Fruit fly (Drosophila melanogaster) whole organism, adult: Measurements from ENCODE around the gene Gli.

Source experiments
- CG11617 ChIP-seq: fragments of 200-800 bp; sonication (Bioruptor generic); optimal IDR thresholded peaks from 2 replicates; lab custom pipeline; 2017; ENCODE audit warnings: mild to moderate bottlenecking, missing biosample characterization, missing genetic modification reagents, missing genetic modification characterization
- CG12768 ChIP-seq: fragments of 200-800 bp; sonication (Bioruptor generic); optimal IDR thresholded peaks from 2 replicates; lab custom pipeline; 2017; ENCODE audit warnings: missing biosample characterization, missing genetic modification characterization, mild to moderate bottlenecking, moderate library complexity, missing genetic modification reagents
- CG14711 ChIP-seq: fragments of 200-800 bp; sonication (Bioruptor generic); optimal IDR thresholded peaks from 2 replicates; lab custom pipeline; 2018; ENCODE audit warnings: missing biosample characterization, mild to moderate bottlenecking, missing genetic modification characterization, moderate library complexity
- CG1620 ChIP-seq: fragments of 200-800 bp; sonication (Bioruptor generic); optimal IDR thresholded peaks from 2 replicates; lab custom pipeline; 2016; ENCODE audit warnings: missing biosample characterization, missing genetic modification characterization
- CG33017 ChIP-seq: fragments of 200-800 bp; sonication (Bioruptor generic); optimal IDR thresholded peaks from 2 replicates; lab custom pipeline; 2018; ENCODE audit warnings: missing biosample characterization, mild to moderate bottlenecking, missing genetic modification characterization, moderate library complexity
- CG5204 ChIP-seq: fragments of 200-800 bp; sonication (Bioruptor generic); optimal IDR thresholded peaks from 2 replicates; lab custom pipeline; 2016; ENCODE audit warnings: missing biosample characterization, missing genetic modification characterization
- CG7045 ChIP-seq: fragments of 200-800 bp; sonication (Bioruptor generic); optimal IDR thresholded peaks from 2 replicates; lab custom pipeline; 2017; ENCODE audit warnings: missing biosample characterization, mild to moderate bottlenecking, missing genetic modification characterization
- CG7101 ChIP-seq: fragments of 200-800 bp; sonication (Bioruptor generic); optimal IDR thresholded peaks from 2 replicates; lab custom pipeline; 2018; ENCODE audit warnings: missing biosample characterization, mild to moderate bottlenecking, missing genetic modification characterization, moderate library complexity
- Clk ChIP-seq: fragments of 200-800 bp; sonication (Bioruptor generic); optimal IDR thresholded peaks from 2 replicates; lab custom pipeline; 2017; ENCODE audit warnings: missing biosample characterization, missing genetic modification characterization
- Crg-1 ChIP-seq: fragments of 200-800 bp; sonication (Bioruptor generic); optimal IDR thresholded peaks from 2 replicates; lab custom pipeline; 2016; ENCODE audit warnings: missing biosample characterization, missing genetic modification characterization
- Hr96 ChIP-seq: fragments of 200-800 bp; sonication (Bioruptor generic); optimal IDR thresholded peaks from 2 replicates; lab custom pipeline; 2016; ENCODE audit warnings: missing biosample characterization, missing genetic modification characterization
- Mnt ChIP-seq: fragments of 200-800 bp; sonication (Bioruptor generic); optimal IDR thresholded peaks from 2 replicates; lab custom pipeline; 2016; ENCODE audit warnings: missing biosample characterization, mild to moderate bottlenecking, missing genetic modification characterization
- bab1 ChIP-seq: fragments of 200-800 bp; sonication (Bioruptor generic); optimal IDR thresholded peaks from 3 replicates; lab custom pipeline; 2019; ENCODE audit warnings: missing biosample characterization, mild to moderate bottlenecking, missing genetic modification characterization, moderate library complexity
- cic ChIP-seq: fragments of 200-800 bp; sonication (Bioruptor generic); optimal IDR thresholded peaks from 2 replicates; lab custom pipeline; 2017; ENCODE audit warnings: missing biosample characterization, mild to moderate bottlenecking, missing genetic modification characterization, moderate library complexity
- cnc ChIP-seq, 2 experiments: fragments of >200 bp; optimal IDR thresholded peaks; 2 replicates each; lab custom pipeline; 2017
- kay ChIP-seq: fragments of 200-800 bp; sonication (Bioruptor generic); peaks from one replicate; lab custom pipeline; 2016; ENCODE audit warnings: missing biosample characterization, missing genetic modification characterization, borderline replicate concordance
- ovo ChIP-seq: fragments of 200-800 bp; sonication (Bioruptor generic); optimal IDR thresholded peaks from 2 replicates; lab custom pipeline; 2016; ENCODE audit warnings: missing biosample characterization, missing genetic modification characterization
- pad ChIP-seq: fragments of 200-800 bp; sonication (Bioruptor generic); optimal IDR thresholded peaks from 3 replicates; lab custom pipeline; 2017; ENCODE audit warnings: missing biosample characterization, missing genetic modification characterization, mild to moderate bottlenecking, moderate library complexity, missing genetic modification reagents
- tj ChIP-seq: fragments of 200-800 bp; sonication (Bioruptor generic); optimal IDR thresholded peaks from 3 replicates; lab custom pipeline; 2017; ENCODE audit warnings: missing biosample characterization, mild to moderate bottlenecking, missing genetic modification characterization, moderate library complexity
- toe ChIP-seq: fragments of 200-800 bp; sonication (Bioruptor generic); optimal IDR thresholded peaks from 2 replicates; lab custom pipeline; 2016; ENCODE audit warnings: missing biosample characterization, missing genetic modification characterization

Gli gene

DNA sequence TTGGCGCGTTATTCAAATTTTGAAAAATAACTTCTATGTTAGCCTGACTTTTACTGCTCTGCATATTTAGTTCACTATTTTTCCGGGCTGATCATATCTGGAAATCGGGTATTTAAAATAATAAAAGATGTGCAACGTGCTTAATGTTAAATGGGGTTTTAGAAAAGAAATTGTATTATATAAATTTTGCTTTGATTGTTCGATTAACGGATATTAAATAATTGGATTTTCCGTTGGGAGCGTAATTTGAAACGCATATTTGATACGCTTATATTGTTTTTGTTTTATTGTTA lies 14.4 kb downstream of the Gli start:
- TF ChIP-seq Crg-1 (GFP tag; lab: Kevin White, UChicago) (no peak), cic (GFP tag; lab: Kevin White, UChicago) (no peak), CG12768 (no peak), cnc (optimal IDR thresholded peaks at IDR 0.05; lab: Kevin White, UChicago) (no peak), CG7045 (GFP tag; lab: Kevin White, UChicago) (no peak), tj (GFP tag; lab: Kevin White, UChicago) (no peak), toe (GFP tag; lab: Kevin White, UChicago) (no peak), CG1620 (no peak), CG33017 (no peak), ovo (GFP tag; lab: Kevin White, UChicago) (no peak), CG7101 (tag; lab: Kevin White, UChicago) (no peak), Mnt (GFP tag; lab: Kevin White, UChicago) (no peak), pad (GFP tag; lab: Kevin White, UChicago) (no peak), Clk (GFP tag; lab: Kevin White, UChicago) (no peak), CG11617 (no peak), CG14711 (tag; lab: Kevin White, UChicago) (no peak), CG5204 (GFP tag; lab: Kevin White, UChicago) (no peak), bab1 (GFP tag; lab: Kevin White, UChicago) (no peak), kay (GFP tag; lab: Kevin White, UChicago) (no peak)

DNA sequence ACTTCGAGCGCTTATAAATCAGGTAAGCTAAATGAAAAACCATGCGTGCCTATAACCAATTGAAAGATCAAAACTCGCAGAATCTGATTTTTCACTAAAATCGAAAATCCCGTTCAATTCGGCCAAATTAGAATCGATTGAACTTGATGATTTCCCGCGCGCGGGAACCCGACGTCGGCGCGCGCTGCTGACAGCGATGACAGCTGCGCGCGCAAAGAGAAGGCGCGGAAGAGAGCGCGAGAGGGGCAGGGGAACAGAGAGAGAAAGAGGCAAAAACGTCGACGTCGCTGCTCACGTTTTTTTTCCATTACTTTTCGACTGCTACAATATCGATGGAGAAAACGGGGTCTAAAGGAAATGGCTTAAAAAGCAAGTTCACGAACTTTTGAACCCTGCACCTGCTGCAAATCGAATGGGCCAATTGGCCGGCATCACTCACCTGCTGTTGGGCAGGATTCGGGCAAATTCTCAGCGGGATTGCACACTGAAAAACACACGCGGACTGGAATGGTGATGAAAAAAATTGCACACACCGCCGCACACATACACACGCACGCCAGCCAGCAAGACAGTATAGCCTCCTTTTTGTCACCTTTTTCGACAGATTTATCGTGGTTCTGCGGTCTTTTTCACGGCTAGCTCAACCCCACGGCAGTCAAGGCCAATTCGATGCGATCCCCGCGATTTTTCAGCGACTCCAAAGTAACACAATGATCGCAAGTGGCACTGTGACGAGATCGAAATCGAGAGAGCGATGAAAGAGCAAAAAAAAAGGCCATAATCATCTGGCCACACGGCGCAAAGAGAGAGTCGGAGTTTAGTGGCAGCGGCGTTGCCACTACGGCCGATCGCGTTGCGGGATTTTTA lies 14.9 kb downstream of the Gli start, which contains the start of gene CycE:
Gene CycE (minus strand): TSS at position 757 of the 867 bp plus-strand sequence.
- TF ChIP-seq CG7101 (tag; lab: Kevin White, UChicago) (no peak), pad (GFP tag; lab: Kevin White, UChicago) (no peak), CG11617 (no peak), CG12768 (peak; percentile 5), kay (GFP tag; lab: Kevin White, UChicago) (no peak), bab1 (GFP tag; lab: Kevin White, UChicago) (peak; percentile 0), Mnt (GFP tag; lab: Kevin White, UChicago) (no peak), CG14711 (tag; lab: Kevin White, UChicago) (no peak), Clk (GFP tag; lab: Kevin White, UChicago) (no peak), cnc (optimal IDR thresholded peaks at IDR 0.05; lab: Kevin White, UChicago) (no peak), Hr96 (GFP tag; lab: Kevin White, UChicago) (no peak), ovo (GFP tag; lab: Kevin White, UChicago) (no peak), CG7045 (GFP tag; lab: Kevin White, UChicago) (no peak), CG1620 (no peak)

DNA sequence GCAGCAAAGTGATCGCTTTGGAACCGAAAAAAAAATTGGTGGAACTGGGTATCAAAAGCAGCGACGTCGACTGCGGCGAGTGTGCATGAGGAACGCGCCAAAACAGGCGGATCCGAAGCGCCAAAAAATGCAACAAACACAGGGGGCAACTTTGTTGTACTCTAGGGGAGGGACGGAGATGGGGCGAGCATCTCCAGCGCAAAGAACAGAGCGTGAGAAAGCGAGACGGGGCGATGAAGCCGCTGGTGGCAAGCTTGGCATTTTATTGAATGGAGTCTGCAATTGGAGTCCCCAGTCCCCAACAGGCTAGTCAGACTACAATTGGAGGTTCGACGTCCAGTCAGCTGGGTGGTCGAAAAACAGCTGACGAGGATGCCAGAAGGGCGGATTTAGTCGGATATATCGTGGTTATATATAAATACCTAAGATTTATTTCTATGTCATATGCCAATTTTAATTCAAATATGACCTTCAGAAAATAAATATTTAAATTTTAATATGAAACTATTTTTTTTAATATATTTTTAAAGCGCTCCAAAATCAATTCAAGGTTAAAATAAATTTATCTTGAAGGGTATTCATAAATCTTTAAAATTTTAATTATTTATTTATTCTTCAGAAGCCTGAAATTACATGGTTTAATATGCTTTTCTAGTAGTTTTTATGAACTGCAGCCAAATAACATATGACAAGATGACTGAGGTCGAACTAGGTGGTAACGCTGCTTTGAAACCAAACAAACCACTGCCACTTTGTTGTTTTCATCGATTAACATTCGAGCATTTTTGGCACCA lies 15.8 kb downstream of the Gli start:
- TF ChIP-seq ovo (GFP tag; lab: Kevin White, UChicago) (peak; percentile 21), CG7045 (GFP tag; lab: Kevin White, UChicago) (peak; percentile 87), Mnt (GFP tag; lab: Kevin White, UChicago) (peak; percentile 9), CG5204 (GFP tag; lab: Kevin White, UChicago) (peak; percentile 42), CG1620 (no peak), cic (GFP tag; lab: Kevin White, UChicago) (no peak), Hr96 (GFP tag; lab: Kevin White, UChicago) (peak; percentile 15), CG11617 (peak; percentile 89), CG12768 (peak; percentile 68), cnc (optimal IDR thresholded peaks at IDR 0.05; lab: Kevin White, UChicago) (no peak), CG33017 (peak; percentile 73), toe (GFP tag; lab: Kevin White, UChicago) (peak; percentile 36), Crg-1 (GFP tag; lab: Kevin White, UChicago) (peak; percentile 50), CG14711 (tag; lab: Kevin White, UChicago) (peak; percentile 81), pad (GFP tag; lab: Kevin White, UChicago) (peak; percentile 52), CG7101 (tag; lab: Kevin White, UChicago) (peak; percentile 88), kay (GFP tag; lab: Kevin White, UChicago) (peak; percentile 12), bab1 (GFP tag; lab: Kevin White, UChicago) (peak; percentile 86), Clk (GFP tag; lab: Kevin White, UChicago) (peak; percentile 19), tj (GFP tag; lab: Kevin White, UChicago) (peak; percentile 54)

DNA sequence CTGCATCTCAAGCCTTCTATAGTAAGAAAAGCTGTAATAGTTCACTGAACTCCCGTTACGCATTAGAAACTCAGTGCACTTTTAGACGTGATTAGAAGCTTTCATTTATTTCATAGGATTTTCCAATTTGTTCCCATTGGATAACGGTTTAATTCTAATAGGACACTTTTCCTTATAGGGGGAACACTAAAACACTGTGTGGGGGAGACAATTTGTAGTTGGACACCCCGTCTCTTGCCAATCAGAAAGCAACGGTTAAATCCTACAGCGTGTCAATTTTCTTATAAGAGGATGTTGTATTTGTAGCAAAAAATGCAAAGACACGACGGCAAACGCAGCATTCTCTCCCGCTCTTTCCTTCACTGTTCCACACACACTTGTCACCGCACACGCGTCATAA lies 16.6 kb downstream of the Gli start:
- TF ChIP-seq cnc (optimal IDR thresholded peaks at IDR 0.05; lab: Kevin White, UChicago), result no peak
- TF ChIP-seq ovo (GFP tag; lab: Kevin White, UChicago), result no peak
- no peak for TF ChIP-seq CG5204 (GFP tag; lab: Kevin White, UChicago)
- no peak for TF ChIP-seq kay (GFP tag; lab: Kevin White, UChicago)
- TF ChIP-seq CG7101 (tag; lab: Kevin White, UChicago), result no peak
- no peak for TF ChIP-seq tj (GFP tag; lab: Kevin White, UChicago)
- TF ChIP-seq CG33017, result no peak
- no peak for TF ChIP-seq bab1 (GFP tag; lab: Kevin White, UChicago)
- TF ChIP-seq Hr96 (GFP tag; lab: Kevin White, UChicago), result no peak
- TF ChIP-seq CG11617, result no peak
- TF ChIP-seq Crg-1 (GFP tag; lab: Kevin White, UChicago), result no peak
- no peak for TF ChIP-seq Mnt (GFP tag; lab: Kevin White, UChicago)
- TF ChIP-seq pad (GFP tag; lab: Kevin White, UChicago), result no peak
- TF ChIP-seq cic (GFP tag; lab: Kevin White, UChicago), result no peak
- TF ChIP-seq Clk (GFP tag; lab: Kevin White, UChicago), result no peak
- TF ChIP-seq CG1620, result no peak
